Worm (Caenorhabditis elegans) whole organism, L2 larva: ENCODE data around the gene ell-1.

ENCODE experiments used
- Y55F3AM.14 ChIP-seq: fragments of 200-800 bp; sonication (Bioruptor generic); optimal IDR thresholded peaks from 2 replicates; lab custom pipeline; 2018; ENCODE audit warnings: mild to moderate bottlenecking, missing genetic modification characterization, missing compliant biosample characterization
- aly-2 ChIP-seq: fragments of 150-350 bp; optimal IDR thresholded peaks from 2 replicates; lab custom pipeline; 2014; ENCODE audit warnings: missing biosample characterization, missing genetic modification characterization
- ceh-82 ChIP-seq: fragments of 150-350 bp; optimal IDR thresholded peaks from 2 replicates; lab custom pipeline; 2014; ENCODE audit warnings: missing biosample characterization, missing genetic modification characterization
- egl-27 ChIP-seq: sonication (generic microtip); optimal IDR thresholded peaks from 3 replicates; lab custom pipeline; 2017; ENCODE audit warnings: missing biosample characterization, missing genetic modification reagents, missing genetic modification characterization
- lin-13 ChIP-seq: fragments of 150-350 bp; optimal IDR thresholded peaks from 2 replicates; lab custom pipeline; 2014; ENCODE audit warnings: missing biosample characterization, missing genetic modification reagents, missing genetic modification characterization
- lsy-2 ChIP-seq, 2 experiments: fragments of 150-350 bp in 1 of 2; sonication (generic microtip) in 1 of 2; optimal IDR thresholded peaks; 2 replicates each; lab custom pipeline; 2014 to 2017; ENCODE audit warnings: missing biosample characterization in 2 of 2, missing genetic modification characterization in 2 of 2
- mab-5 ChIP-seq: fragments of 150-350 bp; optimal IDR thresholded peaks from 2 replicates; lab custom pipeline; 2014; ENCODE audit warnings: missing biosample characterization, missing genetic modification characterization
- nhr-10 ChIP-seq: sonication (generic microtip); optimal IDR thresholded peaks from 2 replicates; lab custom pipeline; 2017; ENCODE audit warnings: missing biosample characterization, missing genetic modification characterization
- nhr-12 ChIP-seq: fragments of 150-350 bp; optimal IDR thresholded peaks from 2 replicates; lab custom pipeline; 2014; ENCODE audit warnings: missing biosample characterization, missing genetic modification characterization
- nhr-237 ChIP-seq: fragments of 150-350 bp; optimal IDR thresholded peaks from 2 replicates; lab custom pipeline; 2014; ENCODE audit warnings: missing biosample characterization, missing genetic modification characterization
- unc-62 ChIP-seq: fragments of 150-350 bp; optimal IDR thresholded peaks from 2 replicates; lab custom pipeline; 2014; ENCODE audit warnings: missing biosample characterization, missing genetic modification reagents, missing genetic modification characterization
- zag-1 ChIP-seq: fragments of 150-350 bp; optimal IDR thresholded peaks from 2 replicates; lab custom pipeline; 2014; ENCODE audit warnings: missing biosample characterization, missing genetic modification characterization
- ztf-4 ChIP-seq: fragments of 150-350 bp; optimal IDR thresholded peaks from 2 replicates; lab custom pipeline; 2014; ENCODE audit warnings: missing biosample characterization, missing genetic modification characterization

- TF ChIP-seq ztf-4 (no peak), ceh-82 (tag; lab: Kevin White, UChicago) (no peak), Y55F3AM.14 (GFP tag; lab: Kevin White, UChicago) (no peak), nhr-12 (tag; lab: Kevin White, UChicago) (no peak), aly-2 (tag; lab: Kevin White, UChicago) (no peak), mab-5 (tag; lab: Kevin White, UChicago) (no peak), nhr-237 (no peak), lsy-2 (tag; optimal IDR thresholded peaks at IDR 0.05; lab: Kevin White, UChicago) (no peak), zag-1 (tag; lab: Kevin White, UChicago) (no peak), lin-13 (GFP tag; lab: Kevin White, UChicago) (no peak), egl-27 (tag; lab: Kevin White, UChicago) (no peak), unc-62 (no peak), nhr-10 (tag; lab: Kevin White, UChicago) (no peak)
These were observed 68.9 kb downstream of the ell-1 start, which contains the start of gene M01H9.2 for ce11 chrIV:4463132-4463531.
